Worm (Caenorhabditis elegans) whole organism, L2 larva: ENCODE data around the gene K07E8.6.

Experiments
- R02D3.7 ChIP-seq: fragments of 150-350 bp; optimal IDR thresholded peaks from 2 replicates; lab custom pipeline; 2014; ENCODE audit warnings: missing biosample characterization, missing genetic modification characterization
- aly-2 ChIP-seq: fragments of 150-350 bp; optimal IDR thresholded peaks from 2 replicates; lab custom pipeline; 2014; ENCODE audit warnings: missing biosample characterization, missing genetic modification characterization
- ama-1 ChIP-seq: fragments of 150-350 bp; optimal IDR thresholded peaks from 2 replicates; lab custom pipeline; 2018; ENCODE audit warnings: inconsistent platforms
- ceh-16 ChIP-seq: fragments of 150-350 bp; optimal IDR thresholded peaks from 2 replicates; lab custom pipeline; 2014; ENCODE audit warnings: missing biosample characterization, missing genetic modification characterization
- ceh-82 ChIP-seq: fragments of 150-350 bp; optimal IDR thresholded peaks from 2 replicates; lab custom pipeline; 2014; ENCODE audit warnings: missing biosample characterization, missing genetic modification characterization
- elt-1 ChIP-seq: fragments of 150-350 bp; optimal IDR thresholded peaks from 2 replicates; lab custom pipeline; 2014; ENCODE audit warnings: missing biosample characterization, missing genetic modification characterization
- fos-1 ChIP-seq: fragments of 150-350 bp; optimal IDR thresholded peaks from 2 replicates; lab custom pipeline; 2014; ENCODE audit warnings: missing biosample characterization, missing genetic modification characterization
- lin-11 ChIP-seq: fragments of 150-350 bp; sonication (generic microtip); optimal IDR thresholded peaks from 2 replicates; lab custom pipeline; 2014; ENCODE audit warnings: missing biosample characterization, missing genetic modification characterization, inconsistent platforms, mixed read lengths
- mbf-1 ChIP-seq: sonication (generic microtip); optimal IDR thresholded peaks from 2 replicates; lab custom pipeline; 2017; ENCODE audit warnings: missing biosample characterization, missing genetic modification characterization
- nhr-12 ChIP-seq: fragments of 150-350 bp; optimal IDR thresholded peaks from 2 replicates; lab custom pipeline; 2014; ENCODE audit warnings: missing biosample characterization, missing genetic modification characterization
- nhr-25 ChIP-seq: fragments of 150-350 bp; sonication (generic microtip); optimal IDR thresholded peaks from 3 replicates; lab custom pipeline; 2014; ENCODE audit warnings: missing biosample characterization, missing genetic modification characterization
- skn-1 ChIP-seq: sonication (generic microtip); optimal IDR thresholded peaks from 2 replicates; lab custom pipeline; 2017; ENCODE audit warnings: missing biosample characterization, missing genetic modification characterization
- unc-55 ChIP-seq: fragments of 150-350 bp; sonication (generic microtip); optimal IDR thresholded peaks from 3 replicates; lab custom pipeline; 2014; ENCODE audit warnings: missing biosample characterization, missing genetic modification reagents, missing genetic modification characterization
- ztf-11 ChIP-seq: sonication (generic microtip); optimal IDR thresholded peaks from 2 replicates; lab custom pipeline; 2017; ENCODE audit warnings: missing biosample characterization, missing genetic modification characterization

DNA sequence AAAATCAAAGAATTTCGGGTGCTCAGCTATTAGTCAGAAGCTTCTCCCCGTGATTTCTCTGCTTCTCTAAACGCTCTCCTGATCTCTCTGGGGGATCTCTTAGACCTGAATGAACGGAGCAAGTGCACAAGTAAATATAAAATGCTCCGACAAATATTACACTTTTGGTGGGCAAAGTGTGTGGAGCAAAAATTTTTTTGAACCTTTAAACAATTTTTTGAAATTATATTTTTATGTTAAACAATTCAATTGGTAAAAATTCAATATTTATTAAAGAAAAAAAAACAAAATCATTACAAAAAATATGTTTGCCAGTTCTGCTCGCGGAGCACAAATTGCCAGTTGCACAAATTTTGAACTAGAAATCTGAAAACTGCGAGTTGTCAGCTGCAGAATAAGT, at the start of gene K07E8.6:
- TF ChIP-seq unc-55 (GFP tag; lab: Kevin White, UChicago) (no peak), elt-1 (tag; lab: Kevin White, UChicago) (no peak), ztf-11 (no peak), fos-1 (tag; lab: Kevin White, UChicago) (no peak), aly-2 (tag; lab: Kevin White, UChicago) (no peak), mbf-1 (no peak), lin-11 (tag; lab: Kevin White, UChicago) (no peak), ceh-82 (tag; lab: Kevin White, UChicago) (no peak), ceh-16 (no peak), ama-1 (no peak), nhr-25 (tag; lab: Kevin White, UChicago) (no peak), nhr-12 (tag; lab: Kevin White, UChicago) (no peak), R02D3.7 (tag; lab: Kevin White, UChicago) (no peak), skn-1 (tag; lab: Kevin White, UChicago) (no peak)
